Worm (Caenorhabditis elegans) whole organism, dauer: ENCODE results near the gene swt-6.

Experiments
- unc-62 ChIP-seq: sonication (generic microtip); optimal IDR thresholded peaks from 2 replicates; lab custom pipeline; 2017; ENCODE audit warnings: missing biosample characterization, missing genetic modification reagents, missing genetic modification characterization

Gene swt-6

DNA sequence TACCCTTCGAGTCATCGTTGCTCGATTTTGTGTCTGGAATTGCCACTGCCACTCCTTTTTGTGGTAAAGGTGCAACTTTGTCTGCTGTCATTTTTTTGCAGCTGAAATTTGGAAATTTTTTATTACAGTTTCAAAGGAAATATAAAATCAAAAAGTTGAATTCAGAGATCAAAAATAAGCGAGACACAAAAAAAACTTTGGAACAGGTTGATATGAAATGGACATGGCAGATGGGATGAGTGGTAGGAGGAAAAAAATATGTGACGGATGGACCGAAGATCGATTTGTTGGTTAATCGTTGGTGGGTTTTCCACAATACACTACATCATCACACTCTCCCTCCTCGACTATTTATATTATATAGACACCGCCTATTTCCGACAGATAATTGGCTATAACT lies 19.6 kb upstream of the swt-6 start, which contains the start of gene R10D12.1:
R10D12.1 (minus strand) TSS at position 101 of the 400 bp plus-strand sequence.
- no peak for TF ChIP-seq unc-62 (GFP tag; lab: Kevin White, UChicago)

DNA sequence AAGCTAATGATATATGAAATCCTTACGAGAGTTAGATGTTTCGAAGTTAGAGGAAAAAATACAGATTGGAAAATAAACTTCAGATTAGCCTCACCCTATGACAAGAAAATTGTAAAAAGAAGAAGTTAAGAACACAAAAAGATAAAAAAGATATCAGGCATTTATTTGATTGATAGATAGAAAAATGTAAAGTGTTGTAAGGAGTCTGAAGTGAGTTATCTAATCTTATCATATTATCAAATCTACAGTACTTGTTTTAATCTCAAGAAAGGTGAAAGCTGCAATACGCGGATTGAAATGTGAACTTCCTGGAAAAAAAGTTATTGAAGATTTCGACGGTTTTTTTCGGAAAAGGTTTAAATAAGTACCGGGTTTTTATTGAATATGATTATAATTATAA lies 18.7 kb upstream of the swt-6 start:
- TF ChIP-seq unc-62 (GFP tag; lab: Kevin White, UChicago) = no peak

DNA sequence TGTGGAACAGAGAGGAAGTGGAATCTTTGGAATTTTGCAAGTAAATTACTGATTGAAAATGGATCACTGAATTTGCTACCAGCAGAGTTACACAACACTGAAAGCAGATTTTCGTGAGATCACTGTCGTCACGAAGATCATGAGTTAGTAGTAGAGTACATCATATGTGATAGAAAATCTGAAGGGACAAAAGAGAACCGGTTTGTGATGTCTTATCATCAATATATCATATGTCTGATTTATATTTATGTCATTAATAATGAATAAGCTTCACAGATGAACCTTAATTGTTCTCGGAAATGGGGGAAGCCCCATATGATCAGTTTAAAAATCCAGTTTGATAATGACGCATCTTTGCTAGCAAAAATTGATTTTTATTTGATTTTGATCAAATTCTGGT lies 18.1 kb upstream of the swt-6 start:
- no peak for TF ChIP-seq unc-62 (GFP tag; lab: Kevin White, UChicago)

DNA sequence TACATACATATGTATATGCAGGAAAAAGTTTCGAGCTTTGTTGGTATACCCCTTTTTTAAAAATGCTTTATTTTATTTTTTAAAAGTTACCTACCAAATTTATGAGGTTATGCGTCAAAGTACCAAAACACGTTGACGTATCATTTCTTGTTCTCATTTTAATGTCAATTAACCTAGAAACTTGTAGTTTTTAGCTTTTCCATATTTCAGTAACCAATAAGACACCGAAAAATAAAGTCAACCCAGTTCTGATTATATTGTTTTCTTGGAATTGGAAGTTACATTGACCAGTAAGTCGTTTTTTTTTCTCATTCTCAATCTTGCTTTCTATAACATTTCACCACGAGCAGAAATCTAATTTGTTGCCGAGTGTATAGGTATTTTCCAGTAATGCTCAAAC lies 17.3 kb upstream of the swt-6 start, which contains the start of gene srw-145:
srw-145 (plus strand) TSS at position 301 of the 400 bp plus-strand sequence.
- TF ChIP-seq unc-62 (GFP tag; lab: Kevin White, UChicago) = no peak

DNA sequence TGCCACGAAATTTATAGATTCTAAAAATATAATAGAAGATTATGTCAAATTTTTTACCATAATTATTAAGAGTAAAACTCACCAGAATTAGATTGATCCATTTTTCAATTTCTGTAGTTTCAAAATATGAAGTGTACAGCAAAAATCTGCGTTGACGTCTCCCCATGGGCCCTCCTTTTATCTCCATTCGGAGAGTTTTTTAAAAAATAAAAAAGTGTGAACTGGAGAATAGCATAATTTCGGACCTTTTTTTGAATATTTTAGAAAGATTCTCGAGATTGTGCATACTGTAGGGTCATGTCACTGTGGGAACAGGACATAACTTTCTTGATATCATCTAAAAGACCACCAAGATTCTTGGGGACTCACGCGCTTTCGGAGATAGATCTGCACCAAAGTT lies 12.1 kb upstream of the swt-6 start, which contains the start of gene dpr-1:
dpr-1 (minus strand) TSS at position 101 of the 400 bp plus-strand sequence.
- TF ChIP-seq unc-62 (GFP tag; lab: Kevin White, UChicago) = no peak

DNA sequence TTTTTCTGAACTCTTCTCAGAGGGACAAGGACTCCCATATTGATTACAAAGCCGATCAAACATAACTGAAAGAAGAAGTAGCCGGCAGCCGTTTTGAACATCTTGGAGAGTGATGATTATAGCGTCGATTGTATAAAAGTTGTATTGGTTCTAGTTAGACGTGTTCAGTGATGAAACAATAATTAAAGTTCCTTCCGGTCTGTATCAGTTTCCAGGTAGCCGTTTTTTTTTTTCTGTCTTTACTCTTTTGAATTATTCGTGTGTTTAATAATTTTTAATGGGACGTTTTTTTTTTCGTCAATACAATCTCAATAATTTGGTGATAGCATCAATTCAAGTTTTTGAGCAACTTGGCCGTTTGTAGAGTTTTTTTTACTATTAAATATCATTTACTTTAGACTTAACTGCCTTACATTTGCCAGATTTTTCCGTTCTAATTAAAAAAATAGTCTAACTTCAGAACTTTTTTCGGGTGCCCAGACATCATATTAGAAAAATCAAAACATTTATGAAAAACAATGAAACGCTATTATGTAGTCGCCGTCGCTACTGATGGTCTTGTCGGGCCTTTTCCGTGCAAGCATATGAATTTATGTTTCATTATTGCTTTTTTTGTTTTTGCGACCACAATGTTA lies 7.7 kb upstream of the swt-6 start, which contains the start of the genes srx-10 and clec-226:
srx-10 (minus strand) TSS at position 101 of the 635 bp plus-strand sequence.
clec-226 (plus strand) TSS at position 585 of the 635 bp plus-strand sequence.
- no peak for TF ChIP-seq unc-62 (GFP tag; lab: Kevin White, UChicago)

DNA sequence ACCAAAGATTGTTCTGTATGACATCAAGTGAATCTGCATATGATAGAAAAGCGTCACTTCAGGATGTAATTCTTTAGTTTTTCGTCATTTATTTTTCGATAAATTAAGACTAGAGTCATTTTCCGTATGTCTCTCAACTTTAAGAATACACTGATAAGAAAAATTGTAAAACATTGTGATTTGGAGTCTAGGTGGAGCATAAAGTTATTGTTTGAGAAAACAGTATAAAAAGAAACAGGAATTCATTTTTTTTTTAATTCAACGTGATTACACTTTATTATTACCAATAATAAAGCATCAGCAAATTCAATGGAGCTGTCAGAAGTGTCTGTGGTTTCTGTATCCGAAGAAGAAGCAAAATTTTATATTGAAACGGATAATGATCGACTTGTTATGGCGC lies 5.1 kb upstream of the swt-6 start, which contains the start of gene R10D12.6:
R10D12.6 (plus strand) TSS at position 301 of the 400 bp plus-strand sequence.
- no peak for TF ChIP-seq unc-62 (GFP tag; lab: Kevin White, UChicago)

DNA sequence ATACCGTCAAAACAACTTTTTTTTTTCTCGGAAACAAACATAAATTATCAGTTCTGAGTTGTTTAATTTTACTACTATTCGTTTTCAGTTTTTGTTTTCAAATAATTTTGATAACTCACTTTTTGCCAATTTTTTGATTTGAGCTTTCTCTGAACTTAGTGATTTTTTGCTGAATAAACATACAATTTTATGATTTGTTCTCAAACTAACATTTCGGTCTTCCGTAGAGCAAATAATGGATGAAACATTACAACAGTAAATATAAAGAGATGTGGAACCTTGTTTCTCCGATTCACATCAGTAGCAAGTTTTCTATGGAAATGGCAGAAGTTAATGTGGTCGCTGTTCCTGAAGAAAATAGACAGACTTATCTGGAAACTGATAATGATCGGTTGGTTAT lies 4.4 kb upstream of the swt-6 start, which contains the start of gene R10D12.7:
R10D12.7 (plus strand) TSS at position 301 of the 400 bp plus-strand sequence.
- TF ChIP-seq unc-62 (GFP tag; lab: Kevin White, UChicago) = no peak

DNA sequence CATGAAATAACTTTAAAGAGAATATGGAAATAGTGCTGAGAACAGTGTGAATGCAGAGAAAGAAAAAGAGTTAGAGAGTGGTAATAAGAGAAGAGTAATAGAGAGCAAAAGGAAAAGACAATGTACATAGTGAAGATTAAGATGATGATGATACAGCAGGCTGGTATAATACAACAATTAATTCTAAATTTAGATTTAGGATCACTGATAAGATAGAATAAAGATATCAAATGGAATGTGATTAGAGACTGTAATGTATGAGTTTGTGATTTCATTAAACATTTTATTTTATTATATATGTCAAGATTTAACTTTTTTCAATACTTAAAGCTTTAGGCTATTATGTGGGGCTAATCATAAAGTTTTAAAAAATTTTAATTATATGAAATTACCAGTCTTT lies 965 bp upstream of the swt-6 start, which contains the start of gene R10D12.8:
R10D12.8 (minus strand) TSS at position 101 of the 400 bp plus-strand sequence.
- no peak for TF ChIP-seq unc-62 (GFP tag; lab: Kevin White, UChicago)

DNA sequence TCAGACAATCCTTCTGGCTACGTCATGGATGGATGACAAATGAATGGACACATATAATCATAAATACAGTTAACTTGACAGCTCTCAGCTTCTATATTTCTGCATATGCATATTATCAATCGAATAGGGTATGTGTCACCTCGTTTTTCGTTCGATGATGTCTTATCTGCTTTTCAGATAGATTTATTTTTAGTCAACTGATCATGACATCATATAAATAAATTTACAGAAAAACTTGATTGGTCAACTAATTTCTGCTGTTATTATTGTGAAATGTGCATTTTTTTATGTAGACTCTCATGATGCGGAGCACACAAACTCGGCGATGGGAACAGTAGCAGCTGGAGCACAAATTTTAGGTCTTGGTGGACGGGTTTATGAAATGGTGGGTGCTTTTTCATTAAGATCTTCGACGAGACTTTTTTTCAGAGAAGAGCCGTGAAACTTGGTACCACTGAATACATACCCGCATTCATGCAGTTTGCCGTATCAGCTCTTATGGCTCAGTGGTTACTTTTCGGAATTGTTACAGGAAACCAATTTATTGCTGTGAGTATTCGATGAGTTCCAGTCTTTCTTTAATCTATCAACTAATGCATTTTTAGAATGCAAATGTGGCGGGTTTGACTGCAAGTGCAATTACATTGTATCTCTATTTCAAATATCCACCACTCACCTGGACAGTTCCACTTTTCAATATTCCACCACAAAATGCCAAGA lies 1.4 kb downstream of the swt-6 start:
- TF ChIP-seq unc-62 (GFP tag; lab: Kevin White, UChicago) = no peak

DNA sequence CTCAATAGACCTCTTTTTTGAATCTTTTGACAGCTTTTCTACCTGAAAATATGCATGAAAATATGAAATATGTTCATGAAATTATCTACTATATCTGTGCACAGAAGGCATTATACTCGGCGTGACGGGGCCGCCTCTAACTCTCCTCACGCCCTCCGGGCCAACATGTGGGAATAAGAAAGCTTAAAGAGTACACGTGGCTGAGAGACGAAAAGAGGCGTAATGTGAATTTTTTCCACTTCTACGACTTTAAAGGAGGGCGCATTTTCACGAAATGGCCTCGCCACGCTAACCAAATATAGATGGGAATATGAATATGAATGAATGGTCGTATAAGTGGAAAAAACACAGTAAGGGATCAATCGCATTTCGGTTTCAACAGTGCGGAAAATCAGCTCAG lies 3.5 kb downstream of the swt-6 start:
- TF ChIP-seq unc-62 (GFP tag; lab: Kevin White, UChicago) = no peak

DNA sequence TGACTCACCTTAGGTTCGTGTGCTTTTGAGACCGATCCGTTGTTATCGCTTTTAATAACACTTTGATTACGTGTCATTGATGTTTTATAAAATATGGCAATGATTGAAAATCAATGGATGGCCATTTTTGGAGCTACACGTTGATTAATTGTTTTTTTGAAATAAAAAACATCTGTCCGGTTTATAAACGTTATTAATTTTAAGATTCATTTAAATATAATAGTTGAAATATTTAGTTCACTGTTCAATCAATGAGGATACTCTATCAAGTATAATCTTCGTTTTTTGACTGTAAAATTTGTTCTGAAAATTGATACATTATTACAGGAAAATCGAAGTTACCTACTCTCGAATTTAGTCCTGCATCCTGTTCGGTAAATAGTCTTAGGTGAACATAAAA lies 4.1 kb downstream of the swt-6 start, which contains the start of gene R10D12.10:
R10D12.10 (minus strand) TSS at position 101 of the 400 bp plus-strand sequence.
- TF ChIP-seq unc-62 (GFP tag; lab: Kevin White, UChicago) = no peak

DNA sequence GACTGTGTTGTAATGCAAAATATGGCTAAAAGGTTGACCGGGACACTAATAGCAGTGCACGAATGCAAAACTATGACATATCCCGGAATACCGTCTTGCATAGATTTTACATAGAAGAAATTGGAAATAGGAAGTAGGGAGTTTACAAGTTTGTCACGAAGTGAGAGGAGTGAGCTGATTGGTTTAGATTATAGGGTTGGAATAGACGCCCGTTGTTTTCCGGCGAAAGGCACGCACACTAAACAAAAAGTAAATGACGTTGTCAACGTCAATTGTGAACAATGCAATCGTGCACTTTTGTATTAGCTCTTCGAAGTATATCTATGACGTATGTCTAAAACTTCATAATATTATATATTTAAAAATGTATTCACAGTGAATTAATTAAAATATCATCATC lies 6.8 kb downstream of the swt-6 start, which contains the start of gene srh-24:
srh-24 (minus strand) TSS at position 101 of the 400 bp plus-strand sequence.
- no peak for TF ChIP-seq unc-62 (GFP tag; lab: Kevin White, UChicago)

DNA sequence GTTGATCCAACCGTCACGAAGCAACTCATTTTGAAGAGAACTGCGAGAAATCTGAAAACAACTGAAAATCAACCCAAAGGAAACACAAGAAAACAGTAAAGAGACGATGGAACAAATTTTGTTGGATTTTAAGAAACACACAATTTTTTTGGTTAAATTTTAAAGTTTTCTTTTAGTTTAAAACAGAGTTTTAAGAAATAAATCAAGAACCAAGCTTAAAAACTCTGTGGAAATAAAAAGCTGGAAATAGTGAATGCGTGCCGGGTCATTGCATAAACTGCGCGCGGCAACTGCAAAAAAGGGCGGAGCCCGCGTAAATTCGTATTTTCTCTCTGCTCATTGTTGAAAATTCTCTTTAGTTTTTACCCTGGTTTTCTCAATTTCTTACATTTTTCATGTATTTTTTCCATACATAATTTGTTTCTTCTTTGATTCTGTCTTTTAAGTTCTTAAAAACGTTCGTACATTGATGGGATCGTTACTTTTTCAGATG lies 7.8 kb downstream of the swt-6 start, which contains the start of the genes algn-13 and R10D12.13:
algn-13 (minus strand) TSS at position 51 of the 493 bp plus-strand sequence.
R10D12.13 (plus strand) TSS at position 491 of the 493 bp plus-strand sequence.
- no peak for TF ChIP-seq unc-62 (GFP tag; lab: Kevin White, UChicago)

DNA sequence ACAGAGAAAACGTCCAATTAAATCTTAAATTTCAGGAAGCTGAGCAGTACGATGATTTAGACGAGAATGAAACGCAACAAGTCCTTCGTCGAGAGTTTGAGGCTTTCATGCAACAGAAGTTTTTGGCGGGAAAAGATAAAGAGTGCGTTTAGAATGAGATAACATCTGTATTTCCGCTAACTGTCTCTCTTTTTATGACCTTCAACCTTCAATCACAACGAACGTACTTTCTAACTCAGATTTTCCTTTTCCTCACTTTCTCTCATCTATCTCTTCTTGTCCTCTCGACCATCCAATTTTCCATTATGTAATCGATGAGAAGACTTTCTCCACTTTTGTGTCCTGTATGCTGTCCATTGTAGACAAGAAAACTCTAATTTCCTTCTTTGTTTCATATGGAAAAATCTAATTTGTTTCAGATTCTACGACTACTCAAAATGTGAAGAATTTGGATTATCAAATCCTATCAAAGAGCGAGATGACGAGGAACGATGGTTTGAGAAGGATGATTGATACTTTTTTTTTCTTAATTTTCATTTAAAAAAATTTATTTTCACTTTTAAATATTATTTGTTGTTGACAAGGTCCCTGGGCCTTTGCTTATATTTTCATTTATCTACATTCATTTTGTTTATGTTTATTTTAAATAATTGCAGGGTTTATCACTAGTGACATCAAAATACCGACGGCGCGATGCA lies 9.3 kb downstream of the swt-6 start, which contains the start of gene sao-1:
sao-1 (plus strand) TSS at position 648 of the 698 bp plus-strand sequence.
- TF ChIP-seq unc-62 (GFP tag; lab: Kevin White, UChicago) = no peak
